Worm (Caenorhabditis elegans) whole organism, midembryonic: ENCODE measurements around the gene Y32F6A.5.

Source experiments
- T22C8.4 ChIP-seq: fragments of 200-800 bp; sonication (Bioruptor generic); IDR thresholded peaks from 2 replicates; pipeline ENCODE4 v1.3.6; 2022; ENCODE audit warnings: missing genetic modification characterization, missing compliant biosample characterization
- cog-1 ChIP-seq: sonication (generic microtip); optimal IDR thresholded peaks from 2 replicates; lab custom pipeline; 2016; ENCODE audit warnings: missing genetic modification characterization, missing compliant biosample characterization
- flt-1 ChIP-seq: fragments of 200-800 bp; sonication (Bioruptor generic); IDR thresholded peaks from 2 replicates; pipeline ENCODE4 v1.3.6; 2022; ENCODE audit warnings: missing genetic modification characterization, missing compliant biosample characterization
- klf-2 ChIP-seq: fragments of 200-800 bp; sonication (Bioruptor generic); conservative IDR thresholded peaks from 2 replicates; pipeline ENCODE4 v1.3.6; 2022; ENCODE audit warnings: missing genetic modification reagents, missing genetic modification characterization, missing compliant biosample characterization
- med-1 ChIP-seq: sonication (generic microtip); optimal IDR thresholded peaks from 2 replicates; lab custom pipeline; 2017; ENCODE audit warnings: missing genetic modification characterization, mild to moderate bottlenecking, missing compliant biosample characterization, antibody characterized with exemption, missing genetic modification reagents; ENCODE audit not compliant: insufficient read depth
- ref-1 ChIP-seq: fragments of 200-800 bp; sonication (Bioruptor generic); conservative IDR thresholded peaks from 2 replicates; pipeline ENCODE4 v1.3.6; 2022; ENCODE audit warnings: missing genetic modification reagents, missing genetic modification characterization, missing compliant biosample characterization
- tab-1 ChIP-seq: fragments of 200-800 bp; sonication (Bioruptor generic); IDR thresholded peaks from 2 replicates; pipeline ENCODE4 v1.3.6; 2022; ENCODE audit warnings: missing genetic modification characterization, missing compliant biosample characterization
- ztf-23 ChIP-seq: fragments of 200-800 bp; sonication (Bioruptor generic); IDR thresholded peaks from 2 replicates; pipeline ENCODE4 v1.3.6; 2022; ENCODE audit warnings: missing genetic modification reagents, missing genetic modification characterization, missing compliant biosample characterization
- ztf-29 ChIP-seq: fragments of 200-800 bp; sonication (Bioruptor generic); IDR thresholded peaks from 2 replicates; pipeline ENCODE4 v1.3.6; 2022; ENCODE audit warnings: missing genetic modification reagents, missing genetic modification characterization, missing compliant biosample characterization

The Y32F6A.5 gene

ce11 chrV:10453466-10453865 is at the start of gene Y32F6A.5:
TSS of gene Y32F6A.5 (minus strand) at chrV:10453605.
- no peak for TF ChIP-seq med-1

ce11 chrV:10503011-10503410 is 49.6 kb upstream of the Y32F6A.5 start, which contains the start of gene C35A5.11:
TSS of gene C35A5.11 (minus strand) at chrV:10503111.
- TF ChIP-seq T22C8.4 (GFP tag; lab: Robert Waterston, UW): no peak
- TF ChIP-seq ztf-23 (GFP tag; lab: Robert Waterston, UW): no peak
- no peak for TF ChIP-seq cog-1 (tag; lab: Kevin White, UChicago)
- TF ChIP-seq tab-1 (GFP tag; lab: Robert Waterston, UW): no peak
- no peak for TF ChIP-seq ref-1
- no peak for TF ChIP-seq med-1
- no peak for TF ChIP-seq flt-1 (GFP tag; lab: Robert Waterston, UW)
- TF ChIP-seq klf-2 (GFP tag; lab: Robert Waterston, UW): no peak
- no peak for TF ChIP-seq ztf-29 (GFP tag; lab: Robert Waterston, UW)

DNA sequence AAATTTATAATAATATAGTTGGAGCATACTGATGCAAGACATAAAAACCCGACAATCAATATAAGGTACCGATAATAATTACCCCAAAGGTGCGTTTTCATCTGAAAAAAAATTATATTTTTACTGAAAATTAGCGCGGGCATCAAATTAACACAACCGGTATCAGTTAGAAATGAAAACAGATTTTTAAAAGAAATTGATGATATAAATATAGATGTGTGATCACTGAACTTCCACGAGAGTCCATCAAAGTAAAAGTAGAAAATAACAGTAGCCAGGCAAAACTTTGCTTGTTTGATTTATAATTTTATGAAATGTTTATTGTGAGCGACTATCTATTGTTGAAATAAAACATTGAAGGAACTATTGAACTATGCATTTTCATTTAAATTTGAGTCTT is 47.9 kb upstream of the Y32F6A.5 start, which contains the start of gene C35A5.3:
C35A5.3 (minus strand) TSS at position 101 of the 400 bp plus-strand sequence.
- TF ChIP-seq med-1 (no peak), T22C8.4 (GFP tag; lab: Robert Waterston, UW) (no peak), ref-1 (no peak), flt-1 (GFP tag; lab: Robert Waterston, UW) (no peak), tab-1 (GFP tag; lab: Robert Waterston, UW) (no peak), klf-2 (GFP tag; lab: Robert Waterston, UW) (no peak), cog-1 (tag; lab: Kevin White, UChicago) (no peak), ztf-23 (GFP tag; lab: Robert Waterston, UW) (no peak), ztf-29 (GFP tag; lab: Robert Waterston, UW) (no peak)

- TF ChIP-seq cog-1 (tag; lab: Kevin White, UChicago): no peak
- no peak for TF ChIP-seq klf-2 (GFP tag; lab: Robert Waterston, UW)
- TF ChIP-seq ztf-23 (GFP tag; lab: Robert Waterston, UW): no peak
- no peak for TF ChIP-seq tab-1 (GFP tag; lab: Robert Waterston, UW)
- no peak for TF ChIP-seq med-1
- no peak for TF ChIP-seq T22C8.4 (GFP tag; lab: Robert Waterston, UW)
- TF ChIP-seq ztf-29 (GFP tag; lab: Robert Waterston, UW): no peak
- no peak for TF ChIP-seq flt-1 (GFP tag; lab: Robert Waterston, UW)
- no peak for TF ChIP-seq ref-1
These were observed 43.3 kb upstream of the Y32F6A.5 start, which contains the start of gene C35A5.4 for ce11 chrV:10496733-10497132. TSS of gene C35A5.4 (plus strand) at chrV:10497033.

ce11 chrV:10493150-10493549 is 39.7 kb upstream of the Y32F6A.5 start, which contains the start of gene ugt-33:
TSS of gene ugt-33 (plus strand) at chrV:10493409.
- no peak for TF ChIP-seq ztf-23 (GFP tag; lab: Robert Waterston, UW)
- TF ChIP-seq ref-1: no peak
- TF ChIP-seq ztf-29 (GFP tag; lab: Robert Waterston, UW): no peak
- TF ChIP-seq flt-1 (GFP tag; lab: Robert Waterston, UW): no peak
- no peak for TF ChIP-seq T22C8.4 (GFP tag; lab: Robert Waterston, UW)
- no peak for TF ChIP-seq tab-1 (GFP tag; lab: Robert Waterston, UW)
- TF ChIP-seq cog-1 (tag; lab: Kevin White, UChicago): no peak
- no peak for TF ChIP-seq klf-2 (GFP tag; lab: Robert Waterston, UW)

DNA sequence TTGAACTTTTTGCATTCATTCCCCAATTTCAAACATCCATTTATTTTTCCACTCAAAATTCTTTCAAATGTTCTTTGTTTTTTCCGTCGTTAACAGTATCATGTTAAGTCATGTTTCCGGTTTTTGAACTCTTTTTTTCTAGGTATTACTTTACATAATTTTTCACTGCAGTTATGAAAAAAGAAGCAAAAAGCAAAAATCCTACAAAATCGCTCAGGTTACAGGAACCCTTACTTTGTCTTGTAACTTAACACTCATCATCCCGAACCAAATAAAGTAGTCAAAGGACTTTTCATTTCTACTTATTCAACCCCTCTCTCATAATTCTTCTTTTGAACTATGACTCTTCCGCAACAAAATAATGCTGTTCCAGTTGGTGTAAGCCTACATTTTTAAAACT is 38.0 kb upstream of the Y32F6A.5 start, which contains the start of gene aqp-5:
aqp-5 (plus strand) TSS at position 301 of the 400 bp plus-strand sequence.
- TF ChIP-seq T22C8.4 (GFP tag; lab: Robert Waterston, UW): no peak
- no peak for TF ChIP-seq ref-1

ce11 chrV:10489998-10490397 is 36.6 kb upstream of the Y32F6A.5 start, which contains the start of gene ncx-5:
TSS of gene ncx-5 (minus strand) at chrV:10490098.
- TF ChIP-seq med-1 (no peak), T22C8.4 (GFP tag; lab: Robert Waterston, UW) (no peak), flt-1 (GFP tag; lab: Robert Waterston, UW) (no peak), ref-1 (no peak), cog-1 (tag; lab: Kevin White, UChicago) (no peak), ztf-29 (GFP tag; lab: Robert Waterston, UW) (no peak), klf-2 (GFP tag; lab: Robert Waterston, UW) (no peak), tab-1 (GFP tag; lab: Robert Waterston, UW) (no peak), ztf-23 (GFP tag; lab: Robert Waterston, UW) (no peak)

DNA sequence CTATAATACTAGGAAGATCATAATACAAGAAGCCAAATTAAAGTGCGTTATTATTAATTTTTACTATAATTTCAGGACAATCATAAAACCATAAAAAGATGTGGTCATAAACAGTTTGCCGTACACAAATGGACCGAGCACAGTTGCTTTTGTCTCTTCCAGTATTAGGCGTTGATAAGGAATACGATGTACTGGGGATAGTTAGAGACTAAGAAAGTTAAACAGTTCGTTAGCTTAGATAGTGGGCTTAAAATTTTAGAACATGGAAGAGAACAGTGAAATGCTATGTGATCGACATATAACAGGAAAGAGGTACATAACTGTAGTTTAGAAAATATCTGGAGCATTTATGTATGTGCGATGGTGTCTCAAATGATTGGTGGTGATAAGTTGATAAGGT is 32.0 kb upstream of the Y32F6A.5 start:
- TF ChIP-seq ztf-23 (GFP tag; lab: Robert Waterston, UW): no peak

ce11 chrV:10484640-10485039 is 31.2 kb upstream of the Y32F6A.5 start, which contains the start of gene Y32F6B.1:
TSS of gene Y32F6B.1 (minus strand) at chrV:10484740.
- TF ChIP-seq ztf-29 (GFP tag; lab: Robert Waterston, UW): no peak
- TF ChIP-seq flt-1 (GFP tag; lab: Robert Waterston, UW): no peak
- TF ChIP-seq ztf-23 (GFP tag; lab: Robert Waterston, UW): no peak
- TF ChIP-seq klf-2 (GFP tag; lab: Robert Waterston, UW): no peak
- TF ChIP-seq T22C8.4 (GFP tag; lab: Robert Waterston, UW): no peak
- no peak for TF ChIP-seq ref-1
- no peak for TF ChIP-seq cog-1 (tag; lab: Kevin White, UChicago)
- TF ChIP-seq tab-1 (GFP tag; lab: Robert Waterston, UW): no peak
- TF ChIP-seq med-1: no peak

ce11 chrV:10483995-10484394 is 30.6 kb upstream of the Y32F6A.5 start:
- no peak for TF ChIP-seq T22C8.4 (GFP tag; lab: Robert Waterston, UW)
- no peak for TF ChIP-seq flt-1 (GFP tag; lab: Robert Waterston, UW)
- TF ChIP-seq ztf-23 (GFP tag; lab: Robert Waterston, UW): no peak
- TF ChIP-seq ztf-29 (GFP tag; lab: Robert Waterston, UW): no peak
- TF ChIP-seq tab-1 (GFP tag; lab: Robert Waterston, UW): no peak
- no peak for TF ChIP-seq med-1
- TF ChIP-seq ref-1: no peak
- TF ChIP-seq klf-2 (GFP tag; lab: Robert Waterston, UW): no peak
- no peak for TF ChIP-seq cog-1 (tag; lab: Kevin White, UChicago)
